Fruit fly (Drosophila melanogaster) S2 (cell line): ENCODE measurements around the gene Pfdn6.

ENCODE experiments used
- CG8478 ChIP-seq: fragments of >200 bp; optimal IDR thresholded peaks from 2 replicates; lab custom pipeline; 2018
- CTCF ChIP-seq, 2 experiments: fragments of >200 bp; optimal IDR thresholded peaks; 2 replicates each; lab custom pipeline; 2018

DNA sequence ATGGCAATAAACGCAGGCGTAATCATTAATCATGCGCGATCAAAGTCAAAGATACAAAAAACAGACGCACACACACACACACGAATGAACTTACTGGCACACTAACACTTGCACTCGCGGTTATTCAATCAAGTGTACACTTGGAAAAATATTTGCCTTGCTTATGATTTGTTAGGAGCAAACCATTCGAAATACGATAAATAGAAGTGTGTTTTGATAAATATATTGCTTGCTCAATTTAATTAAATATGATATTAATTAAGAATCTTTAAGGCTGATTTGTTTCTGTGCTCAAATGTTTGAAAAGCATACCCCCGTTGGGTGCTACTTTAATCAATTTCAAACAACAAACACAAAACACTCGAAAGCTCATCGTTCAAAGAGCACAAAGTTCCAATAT is 22.0 kb downstream of the Pfdn6 start:
- TF ChIP-seq CG8478 (lab: Kevin White, UChicago), result no peak
- TF ChIP-seq CTCF (optimal IDR thresholded peaks at IDR 0.05; lab: Kevin White, UChicago), result no peak
